Worm (Caenorhabditis elegans): ENCODE measurements around the gene asp-12.

DNA sequence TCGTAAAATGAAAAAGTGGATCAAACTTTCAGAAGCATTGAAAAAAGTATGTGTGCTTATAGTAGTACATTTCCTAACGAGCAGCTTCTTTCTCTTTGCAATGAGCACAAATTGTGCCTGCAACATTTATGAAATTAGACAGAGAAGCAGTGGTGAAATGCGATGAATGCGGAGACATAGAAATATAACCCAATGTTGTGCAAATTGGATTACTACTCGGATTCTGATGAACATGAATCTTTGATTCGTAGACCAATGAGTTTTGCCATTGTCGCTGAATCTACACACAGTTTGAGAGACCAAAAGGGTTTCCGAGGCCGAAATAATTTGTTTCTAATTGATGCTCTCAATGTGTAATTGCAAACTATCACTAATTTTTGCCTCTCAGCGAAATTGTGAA is 15.1 kb upstream of the asp-12 start:
- TF ChIP-seq nhr-237 (tag; optimal IDR thresholded peaks at IDR 0.05) (no peak), nhr-11 (tag; optimal IDR thresholded peaks at IDR 0.05) (no peak), snpc-4 (tag; optimal IDR thresholded peaks at IDR 0.05) (no peak), sea-2 (GFP tag; optimal IDR thresholded peaks at IDR 0.05) (no peak), R02D3.7 (tag; optimal IDR thresholded peaks at IDR 0.05) (no peak), pha-4 (tag; optimal IDR thresholded peaks at IDR 0.05) (no peak)
